Worm (Caenorhabditis elegans): Measurements from ENCODE around the gene srw-138.

Gene srw-138

ce11 chrV:2941405-2941804 is 21.5 kb downstream of the srw-138 start, which contains the start of gene srw-143:
Gene srw-143, minus strand, starts transcription at chrV:2941505.
- TF ChIP-seq nhr-11 (tag; optimal IDR thresholded peaks at IDR 0.05) (no peak), lin-11 (tag; optimal IDR thresholded peaks at IDR 0.05) (no peak), unc-86 (tag; optimal IDR thresholded peaks at IDR 0.05) (no peak), ztf-16 (tag; optimal IDR thresholded peaks at IDR 0.05) (no peak), ttx-3 (tag; optimal IDR thresholded peaks at IDR 0.05) (no peak), unc-3 (GFP tag; conservative IDR thresholded peaks at IDR 0.05) (no peak), unc-3 (tag; optimal IDR thresholded peaks at IDR 0.05) (no peak), gmeb-2 (tag; optimal IDR thresholded peaks at IDR 0.05) (no peak), ceh-31 (tag; optimal IDR thresholded peaks at IDR 0.05) (no peak), hlh-15 (tag; optimal IDR thresholded peaks at IDR 0.05) (no peak), pros-1 (tag; optimal IDR thresholded peaks at IDR 0.05) (no peak), ceh-30 (tag; optimal IDR thresholded peaks at IDR 0.05) (no peak), ceh-34 (tag; optimal IDR thresholded peaks at IDR 0.05) (no peak), ceh-9 (tag; optimal IDR thresholded peaks at IDR 0.05) (no peak), ceh-48 (tag; optimal IDR thresholded peaks at IDR 0.05) (no peak), dve-1 (tag; optimal IDR thresholded peaks at IDR 0.05) (no peak), madf-2 (tag; optimal IDR thresholded peaks at IDR 0.05) (no peak), pha-2 (tag; optimal IDR thresholded peaks at IDR 0.05) (no peak), pax-1 (tag; optimal IDR thresholded peaks at IDR 0.05) (no peak), ets-4 (tag; optimal IDR thresholded peaks at IDR 0.05) (no peak)

DNA sequence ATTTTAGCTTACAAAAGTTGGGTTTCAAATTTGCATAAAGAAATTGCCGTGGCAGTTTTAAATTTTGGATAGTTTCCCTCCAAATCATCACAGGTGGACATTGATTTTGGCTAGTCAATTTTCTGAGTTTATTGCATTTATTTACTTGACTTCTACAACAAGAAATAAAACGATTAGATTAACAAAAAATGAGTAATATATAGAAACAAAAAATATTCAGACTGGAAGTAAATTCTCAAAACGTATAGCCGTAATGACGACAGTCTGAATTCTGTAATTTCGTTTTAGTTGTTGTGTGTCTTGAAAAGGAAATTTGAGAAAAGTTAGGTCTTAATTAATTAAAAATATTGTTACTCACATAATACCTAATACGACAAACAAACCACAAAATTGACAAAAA is 24.4 kb downstream of the srw-138 start, which contains the start of gene srw-141:
srw-141 (minus strand) TSS at position 101 of the 400 bp plus-strand sequence.
- TF ChIP-seq eyg-1 (tag; optimal IDR thresholded peaks at IDR 0.05) (no peak), sox-2 (GFP tag; IDR thresholded peaks at IDR 0.05) (no peak), ztf-16 (tag; optimal IDR thresholded peaks at IDR 0.05) (no peak), K02D7.2 (tag; optimal IDR thresholded peaks at IDR 0.05) (no peak)

DNA sequence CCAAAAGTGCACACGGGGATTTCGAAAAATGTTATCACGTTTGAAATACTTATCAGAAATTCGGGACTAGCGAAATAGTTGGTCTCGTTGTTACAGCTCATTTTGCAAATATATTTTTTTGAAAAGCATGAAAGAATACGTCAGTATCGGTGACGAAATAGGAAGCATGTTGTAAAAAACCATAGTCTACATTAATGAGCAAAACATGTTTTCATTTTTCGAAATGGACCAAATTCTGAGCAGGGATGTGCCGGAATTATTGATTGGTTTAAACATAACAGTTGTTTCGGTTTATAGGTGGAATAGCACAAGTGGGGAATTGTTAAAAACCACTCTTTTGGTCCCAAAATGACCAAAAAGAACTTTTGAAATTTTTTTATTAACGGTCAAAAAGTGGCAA is 28.8 kb downstream of the srw-138 start, which contains the start of gene srh-247:
srh-247 (minus strand) TSS at position 101 of the 400 bp plus-strand sequence.
- TF ChIP-seq unc-86 (tag; optimal IDR thresholded peaks at IDR 0.05) (no peak), ceh-18 (tag; optimal IDR thresholded peaks at IDR 0.05) (no peak), elt-4 (tag; optimal IDR thresholded peaks at IDR 0.05) (no peak), pqm-1 (tag; optimal IDR thresholded peaks at IDR 0.05) (no peak), ceh-22 (tag; optimal IDR thresholded peaks at IDR 0.05) (no peak), fax-1 (tag; optimal IDR thresholded peaks at IDR 0.05) (no peak), tbx-2 (tag; optimal IDR thresholded peaks at IDR 0.05) (no peak), elt-2 (tag; optimal IDR thresholded peaks at IDR 0.05) (no peak), fkh-6 (tag; optimal IDR thresholded peaks at IDR 0.05) (no peak)

DNA sequence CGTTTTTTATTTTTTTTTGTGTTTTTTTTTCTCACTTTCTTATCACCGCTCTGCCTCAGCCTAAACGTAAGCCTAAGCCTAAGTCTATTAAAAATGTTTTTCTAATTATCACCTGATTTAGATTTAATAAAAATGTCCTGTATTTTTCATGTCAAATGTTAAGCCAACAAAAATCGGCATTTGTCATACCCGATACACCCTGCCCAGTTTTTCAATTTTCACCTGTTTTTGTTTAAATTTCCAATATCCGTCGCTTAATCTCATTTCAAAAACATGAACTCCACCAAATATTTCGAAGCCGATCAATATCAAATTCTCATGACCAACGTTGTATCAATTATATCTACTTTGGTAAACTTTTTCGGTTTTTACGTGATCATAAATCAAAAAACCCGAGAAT is 31.6 kb downstream of the srw-138 start, which contains the start of gene C31B8.1:
C31B8.1 (plus strand) TSS at position 301 of the 400 bp plus-strand sequence.
- TF ChIP-seq ceh-14 (tag; optimal IDR thresholded peaks at IDR 0.05) (no peak), ahr-1 (tag; optimal IDR thresholded peaks at IDR 0.05) (no peak), unc-86 (tag; optimal IDR thresholded peaks at IDR 0.05) (no peak)

- TF ChIP-seq fkh-6 (tag; optimal IDR thresholded peaks at IDR 0.05) (no peak), sox-4 (tag; optimal IDR thresholded peaks at IDR 0.05) (no peak), Y22D7AL.16 (tag; optimal IDR thresholded peaks at IDR 0.05) (no peak), pha-2 (tag; optimal IDR thresholded peaks at IDR 0.05) (no peak), ceh-6 (GFP tag; optimal IDR thresholded peaks at IDR 0.05) (no peak), ref-2 (tag; optimal IDR thresholded peaks at IDR 0.05) (no peak), dmd-4 (tag; optimal IDR thresholded peaks at IDR 0.05; ENCODE audit: borderline replicate concordance) (no peak), hlh-15 (tag; optimal IDR thresholded peaks at IDR 0.05) (no peak), hlh-13 (GFP tag; optimal IDR thresholded peaks at IDR 0.05) (no peak), nhr-11 (tag; optimal IDR thresholded peaks at IDR 0.05) (no peak), ceh-22 (tag; optimal IDR thresholded peaks at IDR 0.05) (no peak), madf-2 (tag; optimal IDR thresholded peaks at IDR 0.05) (no peak), eyg-1 (tag; optimal IDR thresholded peaks at IDR 0.05) (no peak), fkh-10 (GFP tag; optimal IDR thresholded peaks at IDR 0.05) (no peak), tbx-2 (tag; optimal IDR thresholded peaks at IDR 0.05) (no peak), hlh-8 (tag; optimal IDR thresholded peaks at IDR 0.05) (no peak)
These were observed 33.1 kb downstream of the srw-138 start, which contains the start of gene C31B8.16 for ce11 chrV:2929753-2930152. Gene C31B8.16, plus strand, starts transcription at chrV:2930053.
